Fruit fly (Drosophila melanogaster): Measurements from ENCODE around the gene CG1394.

Gene CG1394

DNA sequence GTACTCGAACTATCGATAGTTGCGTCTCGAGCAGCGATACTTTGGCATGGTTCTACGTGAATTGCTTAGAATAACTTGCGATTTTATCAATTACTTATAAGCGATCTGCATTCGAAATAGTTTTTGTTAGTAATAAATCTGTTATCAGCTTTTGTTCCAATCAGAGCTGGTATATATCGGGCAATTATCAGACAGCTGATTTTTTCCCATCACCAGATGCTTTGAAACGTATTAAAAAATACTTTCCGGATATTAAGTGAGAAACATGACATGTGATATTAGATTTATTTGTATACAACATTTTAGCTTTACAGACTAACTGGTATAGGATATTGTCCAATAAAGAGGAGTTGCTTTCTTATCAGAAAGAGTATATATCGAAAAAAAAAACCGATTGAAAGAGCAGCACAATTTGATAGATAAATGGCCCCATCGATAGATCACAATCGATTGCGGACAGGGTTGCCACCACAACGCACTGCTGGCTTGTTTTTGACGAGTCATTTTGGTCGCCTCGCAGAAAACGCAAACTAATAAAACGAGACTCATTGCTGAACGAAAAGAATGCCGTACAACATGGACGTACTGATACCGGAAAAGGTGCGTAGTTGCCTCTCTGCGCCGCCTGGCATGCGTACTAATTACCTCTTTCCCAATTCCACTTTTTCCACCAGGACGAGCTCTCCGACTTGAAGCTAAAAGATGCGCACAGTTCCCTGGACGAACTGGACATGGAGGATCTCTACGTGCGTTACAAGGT lies 45.5 kb downstream of the CG1394 start, which contains the start of gene Rpt3 (continued):
- TF ChIP-seq CG12155 (GFP tag; optimal IDR thresholded peaks at IDR 0.05), result no peak
- no peak for TF ChIP-seq pros (GFP tag; optimal IDR thresholded peaks at IDR 0.05)
- TF ChIP-seq tup (GFP tag; optimal IDR thresholded peaks at IDR 0.05), result no peak
- TF ChIP-seq CG6175 (GFP tag; IDR thresholded peaks at IDR 0.05), result no peak
- TF ChIP-seq Elba2 (GFP tag; optimal IDR thresholded peaks at IDR 0.05), result peak; percentile 28
- no peak for TF ChIP-seq dm (GFP tag; optimal IDR thresholded peaks at IDR 0.05)
- no peak for TF ChIP-seq CG31224 (GFP tag; IDR thresholded peaks at IDR 0.05)
- peak; percentile 6 for TF ChIP-seq CoRest (tag; optimal IDR thresholded peaks at IDR 0.05)
- peak; percentile 99 for TF ChIP-seq CG14710 (tag; optimal IDR thresholded peaks at IDR 0.05)
- TF ChIP-seq rib (GFP tag; IDR thresholded peaks at IDR 0.05), result no peak
- TF ChIP-seq CG11723 (GFP tag; optimal IDR thresholded peaks at IDR 0.05), result no peak
- TF ChIP-seq CG2712 (tag; optimal IDR thresholded peaks at IDR 0.05), result peak; percentile 34
- no peak for TF ChIP-seq kay (GFP tag; optimal IDR thresholded peaks at IDR 0.05)
- no peak for TF ChIP-seq CG6683 (GFP tag; optimal IDR thresholded peaks at IDR 0.05)
- peak; percentile 78 for TF ChIP-seq CG13287 (GFP tag; IDR thresholded peaks at IDR 0.05; ENCODE audit: partially characterized antibody)
- TF ChIP-seq gcm2 (GFP tag; optimal IDR thresholded peaks at IDR 0.05), result no peak
- no peak for TF ChIP-seq zfh1 (GFP tag; IDR thresholded peaks at IDR 0.05)
- TF ChIP-seq CG16779 (GFP tag; IDR thresholded peaks at IDR 0.05), result no peak
- TF ChIP-seq Rfx (GFP tag; IDR thresholded peaks at IDR 0.05), result peak; percentile 7; the same call in 1 of the 2 replicates
- TF ChIP-seq CG18262 (tag; optimal IDR thresholded peaks at IDR 0.05), result no peak
- no peak for TF ChIP-seq ttk (GFP tag; IDR thresholded peaks at IDR 0.05)
- TF ChIP-seq Nf-YA (GFP tag; IDR thresholded peaks at IDR 0.05), result no peak
- no peak for TF ChIP-seq caup (GFP tag; optimal IDR thresholded peaks at IDR 0.05; ENCODE audit: severe bottlenecking)
- TF ChIP-seq gce (GFP tag; IDR thresholded peaks at IDR 0.05), result no peak
- no peak for TF ChIP-seq HmgD (GFP tag; optimal IDR thresholded peaks at IDR 0.05)
- TF ChIP-seq luna (GFP tag; optimal IDR thresholded peaks at IDR 0.05), result no peak
- TF ChIP-seq CG14050 (GFP tag; IDR thresholded peaks at IDR 0.05), result no peak
- TF ChIP-seq Meics (GFP tag; optimal IDR thresholded peaks at IDR 0.05), result no peak
- no peak for TF ChIP-seq Bteb2 (GFP tag; optimal IDR thresholded peaks at IDR 0.05)
- no peak for TF ChIP-seq TFAM (GFP tag; optimal IDR thresholded peaks at IDR 0.05)
- TF ChIP-seq HLH54F (GFP tag; optimal IDR thresholded peaks at IDR 0.05), result peak; percentile 2
- TF ChIP-seq Dip2 (GFP tag; IDR thresholded peaks at IDR 0.05), result no peak
- TF ChIP-seq slp2 (GFP tag; optimal IDR thresholded peaks at IDR 0.05), result no peak
- no peak for TF ChIP-seq pb (GFP tag; optimal IDR thresholded peaks at IDR 0.05)
- TF ChIP-seq tin (GFP tag; optimal IDR thresholded peaks at IDR 0.05), result no peak
- peak; percentile 75 for TF ChIP-seq Doc3 (GFP tag; IDR thresholded peaks at IDR 0.05; ENCODE audit: partially characterized antibody)
- no peak for TF ChIP-seq pnt (GFP tag; optimal IDR thresholded peaks at IDR 0.05)
- TF ChIP-seq row (GFP tag; IDR thresholded peaks at IDR 0.05), result peak; percentile 55; the same call in 2 of the 3 replicates
- no peak for TF ChIP-seq HmgZ (tag; optimal IDR thresholded peaks at IDR 0.05)
- TF ChIP-seq Ravus (GFP tag; IDR thresholded peaks at IDR 0.05), result no peak
- TF ChIP-seq Mes4 (GFP tag; optimal IDR thresholded peaks at IDR 0.05), result no peak
- no peak for TF ChIP-seq CG6765 (GFP tag; optimal IDR thresholded peaks at IDR 0.05)
- no peak for TF ChIP-seq Chrac-16 (GFP tag; optimal IDR thresholded peaks at IDR 0.05)
- no peak for TF ChIP-seq CG4854 (GFP tag; optimal IDR thresholded peaks at IDR 0.05)
- no peak for TF ChIP-seq sug (tag; optimal IDR thresholded peaks at IDR 0.05)
- no peak for TF ChIP-seq CG6854 (GFP tag; optimal IDR thresholded peaks at IDR 0.05)
- no peak for TF ChIP-seq Ssrp (tag; optimal IDR thresholded peaks at IDR 0.05)
- TF ChIP-seq CG6689 (GFP tag; IDR thresholded peaks at IDR 0.05), result 0 out of 2 replicates have a peak, but pooled peaks have one; percentile 12
- no peak for TF ChIP-seq CG15011 (GFP tag; optimal IDR thresholded peaks at IDR 0.05)
- no peak for TF ChIP-seq CG8944 (GFP tag; optimal IDR thresholded peaks at IDR 0.05)
- TF ChIP-seq CG3847 (GFP tag; IDR thresholded peaks at IDR 0.05), result no peak
